Fruit fly (Drosophila melanogaster) whole organism, pupa: Measurements from ENCODE around the gene cdm.

Experiments used
- CG10348 ChIP-seq: fragments of 200-800 bp; sonication (Bioruptor generic); IDR thresholded peaks from 2 replicates; pipeline ENCODE4 v1.3.6; 2022; ENCODE audit warnings: missing biosample characterization, missing genetic modification characterization
- CG12605 ChIP-seq: fragments of 200-800 bp; sonication (Bioruptor generic); IDR thresholded peaks from 2 replicates; pipeline ENCODE4 v1.3.6; 2022; ENCODE audit warnings: missing biosample characterization, missing genetic modification characterization
- CG13204 ChIP-seq: fragments of 200-800 bp; sonication (Bioruptor generic); optimal IDR thresholded peaks from 2 replicates; lab custom pipeline; 2018; ENCODE audit warnings: missing biosample characterization, mild to moderate bottlenecking, missing genetic modification characterization, moderate library complexity
- CG14655 ChIP-seq: fragments of 200-800 bp; sonication (Bioruptor generic); optimal IDR thresholded peaks from 3 replicates; lab custom pipeline; 2017; ENCODE audit warnings: mild to moderate bottlenecking, missing biosample characterization, missing genetic modification reagents, missing genetic modification characterization
- CG15710 ChIP-seq: fragments of 200-800 bp; sonication (Bioruptor generic); optimal IDR thresholded peaks from 2 replicates; lab custom pipeline; 2018; ENCODE audit warnings: missing biosample characterization, mild to moderate bottlenecking, missing genetic modification characterization, moderate library complexity
- CG17806 ChIP-seq: fragments of 200-800 bp; sonication (Bioruptor generic); optimal IDR thresholded peaks from 2 replicates; lab custom pipeline; 2018; ENCODE audit warnings: missing biosample characterization, mild to moderate bottlenecking, missing genetic modification characterization, moderate library complexity
- CG32121 ChIP-seq: fragments of 200-800 bp; sonication (Bioruptor generic); IDR thresholded peaks from 2 replicates; pipeline ENCODE4 v1.3.6; 2022; ENCODE audit warnings: missing biosample characterization, missing genetic modification characterization
- CG34367 ChIP-seq: fragments of 200-800 bp; sonication (Bioruptor generic); optimal IDR thresholded peaks from 2 replicates; lab custom pipeline; 2018; ENCODE audit warnings: missing biosample characterization, mild to moderate bottlenecking, missing genetic modification characterization
- CG4496 ChIP-seq: fragments of 200-800 bp; sonication (Bioruptor generic); IDR thresholded peaks from 3 replicates; pipeline ENCODE4 v1.3.6; 2022; ENCODE audit warnings: missing biosample characterization, missing genetic modification characterization
- CG8159 ChIP-seq: fragments of 200-800 bp; sonication (Bioruptor generic); optimal IDR thresholded peaks from 3 replicates; lab custom pipeline; 2018; ENCODE audit warnings: missing biosample characterization, mild to moderate bottlenecking, missing genetic modification characterization, moderate library complexity
- CG8301 ChIP-seq: fragments of 200-800 bp; sonication (Bioruptor generic); optimal IDR thresholded peaks from 2 replicates; lab custom pipeline; 2018; ENCODE audit warnings: missing biosample characterization, mild to moderate bottlenecking, missing genetic modification characterization
- CG9948 ChIP-seq: fragments of 200-800 bp; sonication (Bioruptor generic); optimal IDR thresholded peaks from 2 replicates; lab custom pipeline; 2018; ENCODE audit warnings: missing biosample characterization, mild to moderate bottlenecking, missing genetic modification characterization, moderate library complexity
- D1 ChIP-seq: fragments of 200-800 bp; sonication (Bioruptor generic); optimal IDR thresholded peaks from 2 replicates; lab custom pipeline; 2018; ENCODE audit warnings: missing biosample characterization, mild to moderate bottlenecking, missing genetic modification characterization, moderate library complexity
- EcR ChIP-seq: fragments of 200-800 bp; sonication (Bioruptor generic); optimal IDR thresholded peaks from 3 replicates; lab custom pipeline; 2019; ENCODE audit warnings: missing biosample characterization, missing genetic modification characterization, mild to moderate bottlenecking, moderate library complexity, missing genetic modification reagents
- Ets98B ChIP-seq: fragments of 200-800 bp; sonication (Bioruptor generic); IDR thresholded peaks from 2 replicates; pipeline ENCODE4 v1.3.6; 2022; ENCODE audit warnings: missing biosample characterization, missing genetic modification characterization
- Pif1A ChIP-seq: fragments of 200-800 bp; sonication (Bioruptor generic); optimal IDR thresholded peaks from 3 replicates; lab custom pipeline; 2016; ENCODE audit warnings: missing biosample characterization, missing genetic modification characterization
- Pif1B ChIP-seq: fragments of 200-800 bp; sonication (Bioruptor generic); optimal IDR thresholded peaks from 3 replicates; lab custom pipeline; 2016; ENCODE audit warnings: missing biosample characterization, missing genetic modification characterization
- Snoo ChIP-seq: fragments of 200-800 bp; sonication (Bioruptor generic); optimal IDR thresholded peaks from 3 replicates; lab custom pipeline; 2017; ENCODE audit warnings: missing biosample characterization, mild to moderate bottlenecking, missing genetic modification characterization, inconsistent platforms
- fd96Ca ChIP-seq: fragments of 200-800 bp; sonication (Bioruptor generic); IDR thresholded peaks from 3 replicates; pipeline ENCODE4 v1.3.6; 2022; ENCODE audit warnings: missing biosample characterization, missing genetic modification characterization
- gl ChIP-seq: fragments of 200-800 bp; sonication (Bioruptor generic); optimal IDR thresholded peaks from 2 replicates; lab custom pipeline; 2018; ENCODE audit warnings: missing biosample characterization, mild to moderate bottlenecking, missing genetic modification characterization
- rn ChIP-seq: fragments of 200-800 bp; sonication (Bioruptor generic); IDR thresholded peaks from 2 replicates; pipeline ENCODE4 v1.3.6; 2022; ENCODE audit warnings: missing biosample characterization, missing genetic modification characterization

The cdm gene

DNA sequence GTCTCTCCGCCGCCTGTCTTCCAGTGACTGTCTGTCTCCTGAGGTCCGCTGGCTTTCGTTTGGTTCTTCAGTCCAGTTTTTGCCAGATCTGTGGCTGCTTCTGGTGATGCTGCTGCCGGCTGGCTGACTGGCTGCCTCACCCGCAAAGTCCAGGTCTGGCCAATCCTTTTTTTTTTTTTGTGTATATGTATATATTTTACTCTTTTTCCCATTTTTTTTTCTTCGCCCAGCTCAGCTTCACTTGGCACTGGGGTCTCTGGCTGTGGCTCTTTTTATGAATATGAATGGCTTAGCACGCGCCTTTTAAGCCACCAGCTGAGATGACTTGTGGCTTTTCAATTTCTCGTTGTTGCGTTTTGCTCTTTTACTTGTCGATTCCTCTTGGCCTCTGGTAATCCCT is 36.6 kb downstream of the cdm start:
- TF ChIP-seq gl (tag; lab: Kevin White, UChicago) (peak; percentile 60), CG15710 (peak; percentile 50), EcR (GFP tag; lab: Kevin White, UChicago) (peak; percentile 21), CG12605 (GFP tag; lab: Robert Waterston, UW) (no peak), CG17806 (tag; lab: Kevin White, UChicago) (peak; percentile 21), CG8159 (tag; lab: Kevin White, UChicago) (peak; percentile 44), Pif1B (GFP tag; lab: Kevin White, UChicago) (peak; percentile 18), CG8301 (tag; lab: Kevin White, UChicago) (no peak), CG13204 (GFP tag; lab: Kevin White, UChicago) (peak; percentile 76), CG34367 (peak; percentile 9), CG14655 (peak; percentile 5), CG4496 (GFP tag; lab: Robert Waterston, UW) (peak; percentile 69; the same call in 2 of the 3 replicates), Snoo (tag; lab: Kevin White, UChicago) (no peak)

- no peak for TF ChIP-seq CG9948 (tag; lab: Kevin White, UChicago)
- TF ChIP-seq CG12605 (GFP tag; lab: Robert Waterston, UW), result no peak
- no peak for TF ChIP-seq CG34367
- TF ChIP-seq EcR (GFP tag; lab: Kevin White, UChicago), result no peak
- no peak for TF ChIP-seq CG4496 (GFP tag; lab: Robert Waterston, UW)
- no peak for TF ChIP-seq CG32121 (GFP tag; lab: Robert Waterston, UW)
- no peak for TF ChIP-seq CG8301 (tag; lab: Kevin White, UChicago)
- TF ChIP-seq CG8159 (tag; lab: Kevin White, UChicago), result no peak
- TF ChIP-seq CG14655, result no peak
- no peak for TF ChIP-seq D1 (tag; lab: Kevin White, UChicago)
- no peak for TF ChIP-seq Ets98B
- no peak for TF ChIP-seq Snoo (tag; lab: Kevin White, UChicago)
- TF ChIP-seq Pif1B (GFP tag; lab: Kevin White, UChicago), result no peak
- TF ChIP-seq rn (GFP tag; lab: Robert Waterston, UW), result no peak
- no peak for TF ChIP-seq CG15710
- no peak for TF ChIP-seq fd96Ca (GFP tag; lab: Robert Waterston, UW)
- TF ChIP-seq Pif1A (GFP tag; lab: Kevin White, UChicago), result no peak
- no peak for TF ChIP-seq CG10348 (GFP tag; lab: Robert Waterston, UW)
- no peak for TF ChIP-seq CG13204 (GFP tag; lab: Kevin White, UChicago)
These were observed 38.4 kb downstream of the cdm start for dm6 chr3R:18144853-18145252.

dm6 chr3R:18130720-18131119 is 52.6 kb downstream of the cdm start:
- TF ChIP-seq Snoo (tag; lab: Kevin White, UChicago) (no peak), CG34367 (no peak), CG12605 (GFP tag; lab: Robert Waterston, UW) (no peak), EcR (GFP tag; lab: Kevin White, UChicago) (no peak), CG4496 (GFP tag; lab: Robert Waterston, UW) (no peak), CG15710 (no peak), CG32121 (GFP tag; lab: Robert Waterston, UW) (no peak), Pif1A (GFP tag; lab: Kevin White, UChicago) (no peak), CG14655 (no peak), gl (tag; lab: Kevin White, UChicago) (no peak), Ets98B (no peak)
- TF ChIP-seq, all 21 proteins: peak for 0
